Worm (Caenorhabditis elegans) whole organism, L4 larva: ENCODE measurements around the gene his-40.

Source experiments
- lin-1 ChIP-seq: fragments of 200-800 bp; sonication (Bioruptor generic); IDR thresholded peaks from 2 replicates; pipeline ENCODE4 v1.3.6; 2022; ENCODE audit warnings: missing genetic modification reagents, missing genetic modification characterization, missing compliant biosample characterization
- lin-15B ChIP-seq: fragments of 150-350 bp; sonication (generic microtip); optimal IDR thresholded peaks from 3 replicates; lab custom pipeline; 2014; ENCODE audit warnings: missing biosample characterization, missing genetic modification characterization
- nhr-11 ChIP-seq: fragments of 150-350 bp; optimal IDR thresholded peaks from 2 replicates; lab custom pipeline; 2014; ENCODE audit warnings: missing biosample characterization, missing genetic modification characterization
- skn-1 ChIP-seq: fragments of 150-350 bp; optimal IDR thresholded peaks from 2 replicates; lab custom pipeline; 2014; ENCODE audit warnings: missing biosample characterization, missing genetic modification characterization
- unc-62 ChIP-seq, 3 experiments: fragments of 150-350 bp in 1 of 3; sonication (generic microtip); optimal IDR thresholded peaks in 2 of 3; peaks in 1 of 3; 1 replicate in 1 of 3; 2 replicates in 2 of 3; lab custom pipeline; 2014 to 2017; ENCODE audit warnings: missing biosample characterization in 3 of 3, missing genetic modification characterization in 3 of 3, missing genetic modification reagents in 3 of 3, missing genotype in 1 of 3

DNA sequence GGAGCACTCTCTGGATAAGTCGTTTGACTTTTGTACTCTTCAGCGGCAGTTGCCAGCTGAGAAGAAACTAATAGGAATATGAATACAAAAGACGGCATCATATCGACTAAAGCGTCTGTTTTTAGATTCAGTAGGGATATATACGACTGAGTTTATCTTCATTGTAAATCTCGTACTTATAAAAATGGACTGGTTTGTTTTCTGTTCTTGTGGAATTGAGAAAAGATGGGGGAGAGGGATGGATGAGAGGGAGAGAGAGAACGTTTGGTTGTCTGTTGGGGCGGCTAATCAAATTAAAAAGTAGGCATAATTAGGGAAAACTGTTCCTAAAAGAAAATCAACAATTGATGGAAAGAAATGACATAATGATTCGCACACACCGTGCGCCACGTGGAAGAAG lies 40.5 kb upstream of the his-40 start, which contains the start of gene grd-7:
- no peak for TF ChIP-seq skn-1 (tag; lab: Kevin White, UChicago)
- no peak for TF ChIP-seq lin-1 (GFP tag; lab: Robert Waterston, UW)
- no peak for TF ChIP-seq unc-62 (GFP tag; optimal IDR thresholded peaks at IDR 0.05 in 1 of 2; lab: Kevin White, UChicago)
- TF ChIP-seq unc-62 (tag; optimal IDR thresholded peaks at IDR 0.05; lab: Kevin White, UChicago): no peak
- no peak for TF ChIP-seq nhr-11 (tag; lab: Kevin White, UChicago)
- no peak for TF ChIP-seq lin-15B (tag; lab: Kevin White, UChicago)
